Worm (Caenorhabditis elegans) whole organism, L3 larva: ENCODE data around the gene T28A11.20.

ENCODE experiments used
- R02D3.7 ChIP-seq: fragments of 150-350 bp; optimal IDR thresholded peaks from 2 replicates; lab custom pipeline; 2014; ENCODE audit warnings: missing biosample characterization, missing genetic modification characterization
- ZK546.5 ChIP-seq: sonication (generic microtip); optimal IDR thresholded peaks from 2 replicates; lab custom pipeline; 2017; ENCODE audit warnings: missing biosample characterization, missing genetic modification characterization
- aly-2 ChIP-seq: fragments of 150-350 bp; optimal IDR thresholded peaks from 2 replicates; lab custom pipeline; 2014; ENCODE audit warnings: missing biosample characterization, missing genetic modification characterization
- ama-1 ChIP-seq: fragments of 150-350 bp; optimal IDR thresholded peaks from 2 replicates; lab custom pipeline; 2018
- ceh-16 ChIP-seq: sonication (generic microtip); optimal IDR thresholded peaks from 2 replicates; lab custom pipeline; 2017; ENCODE audit warnings: missing biosample characterization, missing genetic modification characterization
- ceh-82 ChIP-seq: fragments of 150-350 bp; optimal IDR thresholded peaks from 2 replicates; lab custom pipeline; 2014; ENCODE audit warnings: missing biosample characterization, missing genetic modification characterization
- ceh-9 ChIP-seq: sonication (generic microtip); optimal IDR thresholded peaks from 2 replicates; lab custom pipeline; 2018; ENCODE audit warnings: missing biosample characterization, missing genetic modification characterization
- daf-12 ChIP-seq: fragments of 150-350 bp; optimal IDR thresholded peaks from 2 replicates; lab custom pipeline; 2014; ENCODE audit warnings: missing biosample characterization, missing genetic modification reagents, missing genetic modification characterization
- egl-5 ChIP-seq: fragments of 150-350 bp; optimal IDR thresholded peaks from 2 replicates; lab custom pipeline; 2017; ENCODE audit warnings: missing biosample characterization, missing genetic modification reagents, missing genetic modification characterization, inconsistent platforms
- elt-1 ChIP-seq: fragments of 150-350 bp; optimal IDR thresholded peaks from 2 replicates; lab custom pipeline; 2014; ENCODE audit warnings: missing biosample characterization, missing genetic modification characterization
- eor-1 ChIP-seq, 2 experiments: fragments of 150-350 bp; optimal IDR thresholded peaks; 2 replicates each; lab custom pipeline; 2014 to 2018; ENCODE audit warnings: missing biosample characterization in 2 of 2, missing genetic modification characterization in 2 of 2
- fkh-10 ChIP-seq: sonication (generic microtip); optimal IDR thresholded peaks from 2 replicates; lab custom pipeline; 2017; ENCODE audit warnings: missing biosample characterization, missing genetic modification reagents, missing genetic modification characterization
- fkh-2 ChIP-seq: fragments of 150-350 bp; optimal IDR thresholded peaks from 2 replicates; lab custom pipeline; 2014; ENCODE audit warnings: missing biosample characterization, missing genetic modification reagents, missing genetic modification characterization
- fos-1 ChIP-seq: fragments of 150-350 bp; optimal IDR thresholded peaks from 2 replicates; lab custom pipeline; 2014; ENCODE audit warnings: missing biosample characterization, missing genetic modification characterization
- hmg-11 ChIP-seq: sonication (generic microtip); optimal IDR thresholded peaks from 2 replicates; lab custom pipeline; 2016; ENCODE audit warnings: missing genetic modification characterization, missing compliant biosample characterization
- jun-1 ChIP-seq: fragments of 150-350 bp; optimal IDR thresholded peaks from 2 replicates; lab custom pipeline; 2014; ENCODE audit warnings: missing biosample characterization, missing genetic modification reagents, missing genetic modification characterization
- lin-15B ChIP-seq: fragments of 150-350 bp; optimal IDR thresholded peaks from 2 replicates; lab custom pipeline; 2014; ENCODE audit warnings: missing biosample characterization, missing genetic modification characterization
- lin-39 ChIP-seq: fragments of 150-350 bp; optimal IDR thresholded peaks from 2 replicates; lab custom pipeline; 2018; ENCODE audit warnings: missing biosample characterization, missing genetic modification reagents, missing genetic modification characterization
- lsy-12 ChIP-seq: sonication (generic microtip); optimal IDR thresholded peaks from 2 replicates; lab custom pipeline; 2016; ENCODE audit warnings: mild to moderate bottlenecking, missing genetic modification characterization, missing compliant biosample characterization
- mml-1 ChIP-seq: fragments of 150-350 bp; sonication (generic microtip); optimal IDR thresholded peaks from 3 replicates; lab custom pipeline; 2014; ENCODE audit warnings: missing biosample characterization, missing genetic modification characterization
- nfya-1 ChIP-seq: sonication (generic microtip); optimal IDR thresholded peaks from 2 replicates; lab custom pipeline; 2017; ENCODE audit warnings: missing genetic modification characterization, mild to moderate bottlenecking, missing compliant biosample characterization, antibody characterized with exemption, moderate library complexity; ENCODE audit not compliant: insufficient read depth
- nhr-11 ChIP-seq: fragments of 150-350 bp; optimal IDR thresholded peaks from 2 replicates; lab custom pipeline; 2014; ENCODE audit warnings: missing biosample characterization, missing genetic modification characterization
- nhr-237 ChIP-seq: fragments of 150-350 bp; optimal IDR thresholded peaks from 2 replicates; lab custom pipeline; 2014; ENCODE audit warnings: missing biosample characterization, missing genetic modification characterization
- nhr-43 ChIP-seq: sonication (generic microtip); optimal IDR thresholded peaks from 2 replicates; lab custom pipeline; 2016; ENCODE audit warnings: mild to moderate bottlenecking, missing genetic modification characterization, missing compliant biosample characterization; ENCODE audit not compliant: poor library complexity, severe bottlenecking
- nhr-67 ChIP-seq: fragments of 150-350 bp; optimal IDR thresholded peaks from 2 replicates; lab custom pipeline; 2014; ENCODE audit warnings: missing biosample characterization, missing genetic modification characterization
- nhr-76 ChIP-seq: fragments of 150-350 bp; sonication (generic microtip); optimal IDR thresholded peaks from 5 replicates; lab custom pipeline; 2014; ENCODE audit warnings: missing biosample characterization, missing genetic modification characterization
- nhr-77 ChIP-seq: fragments of 150-350 bp; optimal IDR thresholded peaks from 2 replicates; lab custom pipeline; 2014; ENCODE audit warnings: missing biosample characterization, missing genetic modification characterization
- pha-4 ChIP-seq: fragments of 150-350 bp; optimal IDR thresholded peaks from 2 replicates; lab custom pipeline; 2014; ENCODE audit warnings: missing biosample characterization, missing genetic modification reagents, missing genetic modification characterization
- pqm-1 ChIP-seq: fragments of 150-350 bp; optimal IDR thresholded peaks from 2 replicates; lab custom pipeline; 2017; ENCODE audit warnings: missing biosample characterization, missing genetic modification characterization, inconsistent platforms
- sea-2 ChIP-seq: fragments of 150-350 bp; sonication (generic microtip); optimal IDR thresholded peaks from 4 replicates; lab custom pipeline; 2014; ENCODE audit warnings: missing biosample characterization, missing genetic modification reagents, missing genetic modification characterization
- skn-1 ChIP-seq: fragments of 150-350 bp; optimal IDR thresholded peaks from 2 replicates; lab custom pipeline; 2014; ENCODE audit warnings: missing biosample characterization, missing genetic modification characterization
- unc-62 ChIP-seq: fragments of 150-350 bp; sonication (generic microtip); optimal IDR thresholded peaks from 4 replicates; lab custom pipeline; 2014; ENCODE audit warnings: missing biosample characterization, missing genetic modification reagents, missing genetic modification characterization
- zag-1 ChIP-seq: fragments of 150-350 bp; optimal IDR thresholded peaks from 2 replicates; lab custom pipeline; 2014; ENCODE audit warnings: missing biosample characterization, missing genetic modification characterization
- ztf-11 ChIP-seq: fragments of 150-350 bp; optimal IDR thresholded peaks from 2 replicates; lab custom pipeline; 2014; ENCODE audit warnings: missing biosample characterization, missing genetic modification characterization
- ztf-4 ChIP-seq: fragments of 150-350 bp; optimal IDR thresholded peaks from 2 replicates; lab custom pipeline; 2014; ENCODE audit warnings: missing biosample characterization, missing genetic modification characterization

Gene T28A11.20

DNA sequence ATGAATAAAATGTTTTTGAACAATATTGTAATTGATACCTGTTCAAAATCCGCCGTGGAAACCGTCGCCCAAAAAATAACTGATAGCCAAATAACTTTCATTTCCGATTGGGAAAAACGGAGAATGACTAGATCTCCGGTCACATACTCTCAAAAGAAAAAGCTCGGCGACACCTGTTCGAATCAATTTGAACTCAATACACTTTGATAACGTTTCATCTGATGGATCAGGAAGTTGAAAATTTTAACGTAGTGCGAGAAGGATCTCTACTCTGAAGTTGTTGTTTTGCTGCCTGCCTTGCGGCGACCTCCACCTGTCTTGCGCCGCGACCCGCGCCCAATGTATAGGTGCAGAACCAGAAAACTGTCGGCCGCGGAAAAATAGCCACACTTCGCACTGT is at the start of gene T28A11.20:
TSS of gene T28A11.20 (minus strand) at position 101 of the 400 bp plus-strand sequence.
- no peak for TF ChIP-seq lin-39 (tag; lab: Kevin White, UChicago)
- TF ChIP-seq unc-62: no peak
- no peak for TF ChIP-seq jun-1 (tag; lab: Kevin White, UChicago)
- no peak for TF ChIP-seq ztf-4 (tag; lab: Kevin White, UChicago)
- no peak for TF ChIP-seq aly-2 (tag; lab: Kevin White, UChicago)
- TF ChIP-seq fos-1 (tag; lab: Kevin White, UChicago): no peak
- TF ChIP-seq ZK546.5: no peak
- TF ChIP-seq nhr-67 (tag; lab: Kevin White, UChicago): no peak
- no peak for TF ChIP-seq pqm-1 (tag; lab: Kevin White, UChicago)
- TF ChIP-seq nhr-76 (tag; lab: Kevin White, UChicago): no peak
- TF ChIP-seq nhr-43: no peak
- no peak for TF ChIP-seq hmg-11
- TF ChIP-seq lin-15B (tag; lab: Kevin White, UChicago): no peak
- no peak for TF ChIP-seq ceh-82 (tag; lab: Kevin White, UChicago)
- TF ChIP-seq nfya-1 (tag; lab: Kevin White, UChicago): no peak
- TF ChIP-seq ceh-16 (tag; lab: Kevin White, UChicago): no peak

DNA sequence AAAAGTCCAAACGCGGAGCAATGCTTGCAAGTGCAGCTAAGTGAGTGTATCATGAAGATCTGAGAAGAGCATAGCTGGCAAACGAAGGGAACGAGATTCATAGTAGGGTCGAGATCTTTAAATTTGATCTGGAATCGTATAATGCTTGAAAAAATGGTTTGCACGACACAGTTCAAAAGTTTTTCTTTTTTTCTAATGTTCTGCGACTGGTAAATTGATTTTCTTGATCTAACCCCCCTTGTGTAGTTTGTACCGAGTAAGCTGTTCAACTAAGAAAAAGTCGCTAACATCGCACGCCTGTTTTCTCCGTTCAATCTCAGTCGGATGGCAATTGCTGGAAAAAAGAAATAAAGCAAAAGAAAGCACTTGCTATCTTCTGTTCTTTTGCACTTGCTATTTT is 47.4 kb upstream of the T28A11.20 start, which contains the start of gene C17B7.14:
TSS of gene C17B7.14 (minus strand) at position 101 of the 400 bp plus-strand sequence.
- TF ChIP-seq sea-2 (GFP tag; lab: Kevin White, UChicago) (no peak), pha-4 (no peak), skn-1 (tag; lab: Kevin White, UChicago) (no peak), ceh-82 (tag; lab: Kevin White, UChicago) (no peak), unc-62 (no peak), ZK546.5 (no peak), ztf-4 (tag; lab: Kevin White, UChicago) (no peak), nhr-77 (tag; lab: Kevin White, UChicago) (no peak), nhr-43 (no peak), nhr-11 (no peak), daf-12 (tag; lab: Kevin White, UChicago) (no peak), ztf-11 (tag; lab: Kevin White, UChicago) (no peak), lsy-12 (no peak), aly-2 (tag; lab: Kevin White, UChicago) (no peak)

ce11 chrV:3320005-3320404 is 46.9 kb upstream of the T28A11.20 start, which contains the start of gene F35F10.14:
Gene F35F10.14 (minus strand): TSS chrV:3320105.
- TF ChIP-seq R02D3.7 (tag; lab: Kevin White, UChicago) (no peak), nhr-43 (no peak), unc-62 (no peak), ztf-4 (tag; lab: Kevin White, UChicago) (no peak), egl-5 (no peak), fkh-2 (no peak), ceh-82 (tag; lab: Kevin White, UChicago) (no peak), zag-1 (no peak), elt-1 (no peak), lin-15B (tag; lab: Kevin White, UChicago) (no peak), nhr-67 (tag; lab: Kevin White, UChicago) (no peak), jun-1 (tag; lab: Kevin White, UChicago) (no peak), nfya-1 (tag; lab: Kevin White, UChicago) (no peak)

DNA sequence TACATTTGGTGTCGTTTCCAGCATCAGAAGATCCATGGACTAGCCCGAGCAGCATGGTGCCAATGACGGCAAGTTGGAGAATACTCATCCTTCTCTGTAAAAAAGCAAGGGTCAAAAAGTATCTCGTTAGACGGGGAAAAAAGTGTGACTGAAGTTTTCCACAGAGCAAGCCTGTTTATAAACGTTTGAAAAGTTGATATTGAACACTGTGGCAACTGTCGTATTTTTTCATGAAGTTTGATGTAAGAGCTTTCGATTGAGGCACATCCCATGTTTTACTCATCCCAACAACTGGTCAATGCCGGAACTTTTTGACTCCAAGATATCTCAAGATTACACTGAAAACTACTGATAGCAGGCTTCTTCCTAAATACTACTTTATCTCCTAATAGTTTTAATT is 45.9 kb upstream of the T28A11.20 start, which contains the start of gene F35F10.13:
TSS of gene F35F10.13 (minus strand) at position 101 of the 400 bp plus-strand sequence.
- TF ChIP-seq mml-1 (tag; lab: Kevin White, UChicago) (no peak), fkh-10 (no peak), ama-1 (lab: Kevin White, UChicago) (no peak), unc-62 (no peak), R02D3.7 (tag; lab: Kevin White, UChicago) (no peak), ceh-16 (tag; lab: Kevin White, UChicago) (no peak), nhr-11 (no peak), nhr-237 (tag; lab: Kevin White, UChicago) (no peak)

DNA sequence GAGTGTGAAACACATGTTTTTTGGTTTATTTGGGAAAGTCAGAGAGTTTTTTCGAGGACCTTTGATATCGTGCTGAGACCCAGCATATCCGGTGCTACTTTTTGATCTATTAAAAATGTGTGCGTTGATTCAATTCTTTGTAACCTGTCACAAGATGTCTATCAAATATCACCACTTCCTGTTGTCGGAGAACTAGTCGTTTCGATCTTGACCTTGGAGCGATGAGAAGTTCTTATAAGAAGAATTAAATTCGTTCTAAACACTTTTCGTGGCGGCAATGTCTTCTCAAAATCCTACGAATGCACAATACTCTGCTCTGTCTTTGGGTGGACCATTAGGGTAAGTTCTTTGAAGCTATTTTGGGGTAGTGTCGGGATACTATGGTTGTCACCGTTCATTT is 43.1 kb upstream of the T28A11.20 start, which contains the start of gene F35F10.1:
TSS of gene F35F10.1 (plus strand) at position 200 of the 400 bp plus-strand sequence.
- TF ChIP-seq eor-1 (tag; optimal IDR thresholded peaks at IDR 0.05; lab: Kevin White, UChicago) (no peak), ceh-9 (tag; lab: Kevin White, UChicago) (no peak), fkh-10 (no peak)
- TF ChIP-seq, all 47 proteins: peak for 0
